Fruit fly (Drosophila melanogaster): ENCODE results near the gene CG13837.

Gene CG13837

DNA sequence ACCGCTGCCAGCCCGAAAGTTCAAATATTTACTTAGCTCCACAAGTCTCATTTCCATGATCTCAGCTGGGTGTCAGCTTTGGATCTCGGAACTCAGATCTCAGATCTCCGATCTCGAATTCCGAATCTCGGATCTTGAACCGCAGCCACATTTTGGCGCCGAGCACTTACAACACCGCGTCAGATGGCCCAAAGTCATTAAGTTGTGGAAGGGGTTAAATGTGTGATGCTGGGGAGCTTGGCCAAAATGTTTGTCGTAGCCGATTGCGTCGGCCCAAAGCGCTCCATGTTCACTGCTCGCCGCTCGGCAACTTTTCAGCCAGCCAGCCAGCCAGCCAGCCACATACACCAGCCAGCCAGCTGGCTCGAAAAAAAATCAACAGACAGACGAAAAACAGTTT, 31.8 kb upstream of the CG13837 start, which contains the start of gene CG6688:
TSS of gene CG6688 (plus strand) at position 396 of the 400 bp plus-strand sequence.
- TF ChIP-seq CG11617 (GFP tag; optimal IDR thresholded peaks at IDR 0.05) = no peak
- TF ChIP-seq Hr96 (GFP tag; optimal IDR thresholded peaks at IDR 0.05) = no peak
- TF ChIP-seq Crg-1 (GFP tag; optimal IDR thresholded peaks at IDR 0.05) = no peak
- no peak for TF ChIP-seq cic (GFP tag; optimal IDR thresholded peaks at IDR 0.05)
- TF ChIP-seq CG1620 (GFP tag; optimal IDR thresholded peaks at IDR 0.05) = no peak
- TF ChIP-seq CG7101 (tag; optimal IDR thresholded peaks at IDR 0.05) = no peak
- no peak for TF ChIP-seq CG7045 (GFP tag; optimal IDR thresholded peaks at IDR 0.05)
- no peak for TF ChIP-seq CG5204 (GFP tag; optimal IDR thresholded peaks at IDR 0.05)
- no peak for TF ChIP-seq CG33017 (tag; optimal IDR thresholded peaks at IDR 0.05)

DNA sequence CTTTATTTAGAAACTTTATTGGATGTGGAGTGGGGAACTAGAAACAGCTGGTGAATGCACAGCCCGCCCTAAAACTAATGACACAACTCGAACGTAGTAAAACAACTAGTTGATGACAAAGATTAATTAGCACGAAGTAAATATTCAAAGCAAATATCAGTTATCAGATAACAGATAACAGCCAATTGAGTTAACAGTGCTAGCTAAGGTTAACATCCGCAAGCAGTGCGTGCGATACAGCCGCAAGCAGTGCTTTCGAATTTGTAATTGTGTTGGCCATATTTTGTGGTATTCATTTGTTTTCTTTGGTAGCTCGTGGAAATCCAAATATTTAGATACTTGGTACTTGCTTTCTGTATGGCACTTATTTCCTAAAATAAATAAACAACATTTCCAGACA, 30.3 kb upstream of the CG13837 start:
- TF ChIP-seq CG1620 (GFP tag; optimal IDR thresholded peaks at IDR 0.05) (no peak), CG7045 (GFP tag; optimal IDR thresholded peaks at IDR 0.05) (peak; percentile 35), Crg-1 (GFP tag; optimal IDR thresholded peaks at IDR 0.05) (peak; percentile 17), CG12768 (GFP tag; optimal IDR thresholded peaks at IDR 0.05) (peak; percentile 10), CG33017 (tag; optimal IDR thresholded peaks at IDR 0.05) (peak; percentile 67), CG5204 (GFP tag; optimal IDR thresholded peaks at IDR 0.05) (peak; percentile 0), ovo (GFP tag; optimal IDR thresholded peaks at IDR 0.05) (peak; percentile 6), CG11617 (GFP tag; optimal IDR thresholded peaks at IDR 0.05) (peak; percentile 39), cic (GFP tag; optimal IDR thresholded peaks at IDR 0.05) (peak; percentile 68), CG7101 (tag; optimal IDR thresholded peaks at IDR 0.05) (peak; percentile 53), tj (GFP tag; optimal IDR thresholded peaks at IDR 0.05) (no peak), bab1 (GFP tag; optimal IDR thresholded peaks at IDR 0.05) (no peak), Mnt (GFP tag; optimal IDR thresholded peaks at IDR 0.05) (no peak), Hr96 (GFP tag; optimal IDR thresholded peaks at IDR 0.05) (no peak), kay (GFP tag; ENCODE audit: borderline replicate concordance) (peak; percentile 35), CG14711 (tag; optimal IDR thresholded peaks at IDR 0.05) (peak; percentile 18)

DNA sequence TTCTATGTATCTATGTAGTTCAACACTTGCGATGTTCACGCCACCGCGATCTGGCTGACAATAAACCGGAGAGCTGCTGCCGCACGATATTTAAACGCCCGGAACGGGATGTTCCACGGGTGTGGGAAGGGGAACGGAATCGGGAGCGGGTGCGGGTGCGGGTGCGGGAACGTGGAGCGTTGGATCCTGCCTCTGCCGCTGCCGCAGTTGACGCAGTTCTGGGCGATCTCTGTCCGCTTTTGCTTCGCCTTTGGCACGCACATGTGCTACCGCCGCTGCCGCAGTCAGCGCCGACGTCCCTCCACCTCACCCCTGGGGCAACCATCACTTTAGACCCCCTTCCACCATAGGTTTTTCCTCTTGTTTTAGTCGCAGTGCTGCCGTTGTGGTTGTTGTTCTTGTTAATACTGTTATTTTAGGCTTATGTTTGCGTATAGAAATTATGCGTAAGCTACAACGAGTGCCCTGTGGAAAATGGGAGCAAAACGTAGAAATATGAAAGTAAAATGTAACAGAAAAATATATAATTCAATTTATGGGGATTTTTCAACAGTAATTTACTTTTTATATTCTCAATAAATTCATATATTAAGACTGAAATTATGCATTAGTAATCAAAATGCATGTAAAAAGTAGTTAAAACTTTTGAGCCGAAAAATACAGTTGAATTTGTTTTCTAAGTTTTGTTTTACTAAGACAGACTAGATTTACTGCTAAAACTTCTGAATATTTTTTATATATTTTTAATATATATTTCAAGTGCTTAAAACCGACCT, 16.9 kb upstream of the CG13837 start, which contains the start of gene lmd:
TSS of gene lmd (minus strand) at position 62 of the 776 bp plus-strand sequence.
- no peak for TF ChIP-seq tj (GFP tag; optimal IDR thresholded peaks at IDR 0.05)
- no peak for TF ChIP-seq CG14711 (tag; optimal IDR thresholded peaks at IDR 0.05)
- no peak for TF ChIP-seq cic (GFP tag; optimal IDR thresholded peaks at IDR 0.05)
- TF ChIP-seq Hr96 (GFP tag; optimal IDR thresholded peaks at IDR 0.05) = no peak
- no peak for TF ChIP-seq Clk (GFP tag; optimal IDR thresholded peaks at IDR 0.05)
- no peak for TF ChIP-seq bab1 (GFP tag; optimal IDR thresholded peaks at IDR 0.05)
- TF ChIP-seq ovo (GFP tag; optimal IDR thresholded peaks at IDR 0.05) = no peak
- TF ChIP-seq toe (GFP tag; optimal IDR thresholded peaks at IDR 0.05) = no peak
- no peak for TF ChIP-seq cnc (optimal IDR thresholded peaks at IDR 0.05)
- no peak for TF ChIP-seq CG11617 (GFP tag; optimal IDR thresholded peaks at IDR 0.05)

DNA sequence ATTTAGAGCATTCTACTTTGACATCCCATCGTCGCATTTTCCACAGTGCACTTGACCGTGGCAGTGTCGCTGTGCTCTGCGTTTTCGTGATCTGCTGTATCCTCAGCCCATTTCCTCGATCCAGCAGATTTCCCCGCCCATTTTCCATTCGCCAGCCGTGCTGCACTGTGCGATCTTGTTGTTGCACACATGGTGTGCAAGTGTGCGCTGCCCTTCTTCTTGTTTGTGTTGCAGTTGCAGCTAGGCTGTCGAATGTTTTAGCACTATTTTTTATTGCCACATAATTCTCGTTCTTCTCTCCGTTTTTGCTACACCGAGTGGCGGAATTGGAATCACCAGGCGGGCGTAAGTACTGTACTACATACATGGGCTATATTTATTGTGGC, 16.4 kb upstream of the CG13837 start:
- TF ChIP-seq cic (GFP tag; optimal IDR thresholded peaks at IDR 0.05) (no peak), bab1 (GFP tag; optimal IDR thresholded peaks at IDR 0.05) (no peak), CG33017 (tag; optimal IDR thresholded peaks at IDR 0.05) (no peak), toe (GFP tag; optimal IDR thresholded peaks at IDR 0.05) (no peak), ovo (GFP tag; optimal IDR thresholded peaks at IDR 0.05) (no peak), CG11617 (GFP tag; optimal IDR thresholded peaks at IDR 0.05) (no peak), cnc (optimal IDR thresholded peaks at IDR 0.05) (no peak), Clk (GFP tag; optimal IDR thresholded peaks at IDR 0.05) (no peak), Crg-1 (GFP tag; optimal IDR thresholded peaks at IDR 0.05) (no peak), pad (GFP tag; optimal IDR thresholded peaks at IDR 0.05) (no peak), kay (GFP tag; ENCODE audit: borderline replicate concordance) (no peak), Hr96 (GFP tag; optimal IDR thresholded peaks at IDR 0.05) (no peak), tj (GFP tag; optimal IDR thresholded peaks at IDR 0.05) (no peak), CG12768 (GFP tag; optimal IDR thresholded peaks at IDR 0.05) (no peak), CG7101 (tag; optimal IDR thresholded peaks at IDR 0.05) (no peak), CG14711 (tag; optimal IDR thresholded peaks at IDR 0.05) (no peak), CG7045 (GFP tag; optimal IDR thresholded peaks at IDR 0.05) (no peak), CG1620 (GFP tag; optimal IDR thresholded peaks at IDR 0.05) (no peak), CG5204 (GFP tag; optimal IDR thresholded peaks at IDR 0.05) (no peak), Mnt (GFP tag; optimal IDR thresholded peaks at IDR 0.05) (no peak)

DNA sequence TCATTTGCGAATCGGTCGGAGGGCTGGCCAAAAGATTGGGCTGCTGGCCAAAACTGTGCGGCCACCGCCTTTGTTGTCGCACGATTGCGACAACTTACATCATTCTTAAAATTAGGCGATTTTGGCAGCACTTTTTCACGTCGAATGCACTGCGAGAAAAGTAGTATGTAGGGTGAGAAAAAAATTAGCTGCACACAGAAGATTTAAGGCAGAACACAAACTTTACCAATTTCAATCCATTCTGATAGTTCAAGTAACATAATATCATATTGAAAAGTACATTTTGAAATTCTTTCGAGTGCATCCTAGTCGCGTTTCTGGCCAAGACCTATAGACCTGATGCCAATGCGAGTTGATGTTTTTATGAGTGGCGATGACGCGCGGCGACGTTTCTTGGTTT, 15.3 kb upstream of the CG13837 start:
- TF ChIP-seq bab1 (GFP tag; optimal IDR thresholded peaks at IDR 0.05) (no peak), kay (GFP tag; ENCODE audit: borderline replicate concordance) (no peak), CG7045 (GFP tag; optimal IDR thresholded peaks at IDR 0.05) (no peak), CG5204 (GFP tag; optimal IDR thresholded peaks at IDR 0.05) (no peak), Hr96 (GFP tag; optimal IDR thresholded peaks at IDR 0.05) (no peak), CG1620 (GFP tag; optimal IDR thresholded peaks at IDR 0.05) (no peak), Clk (GFP tag; optimal IDR thresholded peaks at IDR 0.05) (no peak), CG7101 (tag; optimal IDR thresholded peaks at IDR 0.05) (no peak), CG11617 (GFP tag; optimal IDR thresholded peaks at IDR 0.05) (no peak), toe (GFP tag; optimal IDR thresholded peaks at IDR 0.05) (no peak), Crg-1 (GFP tag; optimal IDR thresholded peaks at IDR 0.05) (no peak), ovo (GFP tag; optimal IDR thresholded peaks at IDR 0.05) (no peak), Mnt (GFP tag; optimal IDR thresholded peaks at IDR 0.05) (no peak), tj (GFP tag; optimal IDR thresholded peaks at IDR 0.05) (no peak), pad (GFP tag; optimal IDR thresholded peaks at IDR 0.05) (no peak), cnc (optimal IDR thresholded peaks at IDR 0.05) (no peak), CG12768 (GFP tag; optimal IDR thresholded peaks at IDR 0.05) (no peak)

DNA sequence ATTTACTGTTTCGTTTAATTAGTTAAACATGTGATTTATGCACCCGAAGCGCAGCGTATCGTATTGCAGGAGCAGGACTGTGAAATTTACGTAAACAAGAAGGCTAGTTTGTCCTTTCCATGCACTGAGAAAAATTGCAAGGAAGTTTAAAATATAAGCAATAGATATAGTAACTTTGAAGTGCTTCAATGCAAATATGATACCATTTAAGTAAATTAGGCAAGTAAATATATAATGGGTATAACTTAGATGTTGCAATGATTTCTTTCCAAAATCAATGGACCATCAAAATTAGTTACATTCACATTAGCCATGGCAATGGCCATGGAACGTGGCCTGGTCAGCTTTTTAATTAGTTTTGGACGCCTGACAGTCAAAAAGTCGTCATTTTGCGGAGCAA, 12.9 kb upstream of the CG13837 start:
- TF ChIP-seq CG5204 (GFP tag; optimal IDR thresholded peaks at IDR 0.05) (no peak), bab1 (GFP tag; optimal IDR thresholded peaks at IDR 0.05) (no peak), CG7101 (tag; optimal IDR thresholded peaks at IDR 0.05) (no peak), Mnt (GFP tag; optimal IDR thresholded peaks at IDR 0.05) (no peak), cic (GFP tag; optimal IDR thresholded peaks at IDR 0.05) (no peak), cnc (optimal IDR thresholded peaks at IDR 0.05) (no peak), Clk (GFP tag; optimal IDR thresholded peaks at IDR 0.05) (no peak), CG14711 (tag; optimal IDR thresholded peaks at IDR 0.05) (no peak), Crg-1 (GFP tag; optimal IDR thresholded peaks at IDR 0.05) (no peak), CG12768 (GFP tag; optimal IDR thresholded peaks at IDR 0.05) (no peak), toe (GFP tag; optimal IDR thresholded peaks at IDR 0.05) (no peak), CG11617 (GFP tag; optimal IDR thresholded peaks at IDR 0.05) (no peak), tj (GFP tag; optimal IDR thresholded peaks at IDR 0.05) (no peak), CG33017 (tag; optimal IDR thresholded peaks at IDR 0.05) (no peak), pad (GFP tag; optimal IDR thresholded peaks at IDR 0.05) (no peak), ovo (GFP tag; optimal IDR thresholded peaks at IDR 0.05) (no peak), kay (GFP tag; ENCODE audit: borderline replicate concordance) (no peak), CG7045 (GFP tag; optimal IDR thresholded peaks at IDR 0.05) (no peak)

Data from whole organism, adult.